Fruit fly (Drosophila melanogaster) S2 (cell line): ENCODE results near the gene CG11693.

Source experiments
- CG8478 ChIP-seq: fragments of >200 bp; optimal IDR thresholded peaks from 2 replicates; lab custom pipeline; 2018
- CTCF ChIP-seq, 2 experiments: fragments of >200 bp; optimal IDR thresholded peaks; 2 replicates each; lab custom pipeline; 2018

- no peak for TF ChIP-seq CTCF (optimal IDR thresholded peaks at IDR 0.05; lab: Kevin White, UChicago)
- no peak for TF ChIP-seq CG8478 (lab: Kevin White, UChicago)
Measured at dm6 chr3R:8352961-8353728, 42.6 kb upstream of the CG11693 start.
